Fruit fly (Drosophila melanogaster): ENCODE data around the gene CG7714.

DNA sequence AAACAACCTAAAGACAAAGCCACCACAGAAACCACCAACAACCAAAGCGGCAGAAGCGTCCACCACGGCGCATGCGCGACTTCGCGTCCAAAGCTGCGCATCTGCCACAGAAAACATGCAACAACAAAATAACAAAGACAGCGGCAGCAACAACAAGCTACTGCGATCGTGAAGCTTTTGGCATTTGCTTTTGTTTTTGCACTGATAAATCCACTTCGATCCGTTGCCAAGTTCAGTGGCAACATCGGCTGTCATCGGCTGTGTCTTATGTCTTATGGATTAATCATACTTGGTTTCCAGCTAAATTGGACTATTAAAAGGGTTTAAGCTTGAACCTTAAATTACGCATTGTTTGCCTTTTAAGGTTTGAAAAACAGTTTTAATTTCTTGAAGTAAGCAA lies 33.6 kb downstream of the CG7714 start, which contains the start of gene Muc91C:
- TF ChIP-seq Pif1A (GFP tag; optimal IDR thresholded peaks at IDR 0.05) (no peak), CG8159 (tag; optimal IDR thresholded peaks at IDR 0.05) (no peak), CG8301 (tag; optimal IDR thresholded peaks at IDR 0.05) (no peak), CG10348 (GFP tag; IDR thresholded peaks at IDR 0.05) (no peak), rn (GFP tag; IDR thresholded peaks at IDR 0.05) (no peak), CG34367 (tag; optimal IDR thresholded peaks at IDR 0.05) (no peak), D1 (tag; optimal IDR thresholded peaks at IDR 0.05) (no peak), CG13204 (GFP tag; optimal IDR thresholded peaks at IDR 0.05) (no peak), CG9948 (tag; optimal IDR thresholded peaks at IDR 0.05) (no peak), EcR (GFP tag; optimal IDR thresholded peaks at IDR 0.05) (no peak)
